Fruit fly (Drosophila melanogaster): ENCODE measurements around the gene Nemp.

DNA sequence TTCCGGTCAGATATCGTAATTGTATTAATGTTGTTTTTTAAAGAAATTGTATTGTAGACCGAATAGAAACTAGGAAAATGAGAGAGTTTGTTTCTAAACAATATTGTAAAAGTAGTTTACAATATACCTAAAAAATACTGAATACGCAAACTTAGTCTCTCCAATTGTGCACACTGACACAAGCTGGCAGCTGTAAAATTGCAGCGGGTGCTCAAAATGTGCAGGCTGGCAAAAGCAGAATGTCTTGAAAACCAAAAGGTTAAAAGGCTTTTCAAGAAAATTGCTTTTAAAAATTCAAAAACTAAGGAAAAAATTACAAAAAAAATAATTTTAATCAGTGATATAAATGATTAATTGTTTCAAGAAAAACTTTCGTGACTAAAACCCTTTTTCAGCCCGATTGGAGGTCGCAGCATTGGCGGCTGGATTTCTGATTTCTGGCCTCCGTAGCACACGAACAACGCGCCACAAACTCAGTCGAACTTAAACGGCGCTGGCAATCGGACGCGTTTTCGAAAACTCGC lies 40.9 kb upstream of the Nemp start, which contains the start of gene CG4678:
- TF ChIP-seq CG11294 (GFP tag; IDR thresholded peaks at IDR 0.05), result no peak
- TF ChIP-seq Smox (GFP tag; optimal IDR thresholded peaks at IDR 0.05), result no peak
- TF ChIP-seq vri (GFP tag; optimal IDR thresholded peaks at IDR 0.05), result no peak
- TF ChIP-seq Gug (GFP tag; IDR thresholded peaks at IDR 0.05), result no peak
- TF ChIP-seq CG6854 (GFP tag; optimal IDR thresholded peaks at IDR 0.05), result no peak
- no peak for TF ChIP-seq CG11762 (GFP tag; optimal IDR thresholded peaks at IDR 0.05; ENCODE audit: insufficient read depth)
- TF ChIP-seq net (GFP tag; optimal IDR thresholded peaks at IDR 0.05), result no peak
- no peak for TF ChIP-seq Hr39 (GFP tag; optimal IDR thresholded peaks at IDR 0.05)
